Fruit fly (Drosophila melanogaster): ENCODE measurements around the gene FER.

Gene FER

DNA sequence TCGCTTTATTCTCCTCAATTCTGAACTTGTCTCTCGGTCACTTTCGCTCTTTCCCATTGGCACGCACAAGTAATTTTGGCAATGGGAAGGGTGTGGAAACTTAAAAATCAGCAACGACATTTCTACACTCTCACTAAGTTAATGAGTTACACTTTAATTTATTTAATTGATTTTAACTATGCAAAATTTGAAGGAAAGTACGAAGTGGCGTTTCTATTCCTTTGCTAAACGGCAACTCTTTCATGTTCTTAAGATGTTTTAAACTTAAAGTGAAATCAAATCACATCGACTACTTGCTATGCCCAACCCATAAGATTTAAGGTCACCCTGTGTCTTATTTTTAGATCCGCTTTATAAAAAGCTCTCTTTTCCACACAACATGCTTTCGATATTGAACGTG lies 23.9 kb downstream of the FER start (continued):
- TF ChIP-seq CG30431 (GFP tag; optimal IDR thresholded peaks at IDR 0.05) (no peak), Mes4 (GFP tag; optimal IDR thresholded peaks at IDR 0.05) (no peak), schlank (tag; optimal IDR thresholded peaks at IDR 0.05) (no peak), gt (GFP tag; IDR thresholded peaks at IDR 0.05) (no peak), gem (tag; optimal IDR thresholded peaks at IDR 0.05) (peak; percentile 75), dm (GFP tag; optimal IDR thresholded peaks at IDR 0.05) (no peak), CG14965 (GFP tag; optimal IDR thresholded peaks at IDR 0.05; ENCODE audit: borderline replicate concordance) (no peak), nau (GFP tag; optimal IDR thresholded peaks at IDR 0.05) (no peak), jing (GFP tag; optimal IDR thresholded peaks at IDR 0.05) (no peak), CG5245 (GFP tag; optimal IDR thresholded peaks at IDR 0.05) (peak; percentile 0), ash1 (GFP tag; optimal IDR thresholded peaks at IDR 0.05) (no peak), dmrt99B (tag; optimal IDR thresholded peaks at IDR 0.05) (peak; percentile 68), Opbp (GFP tag; IDR thresholded peaks at IDR 0.05; ENCODE audit: partially characterized antibody) (no peak), fu2 (GFP tag; optimal IDR thresholded peaks at IDR 0.05) (peak; percentile 19), Trl (optimal IDR thresholded peaks at IDR 0.05) (peak in 1 of 2 experiments; percentile 14), Trl (GFP tag; optimal IDR thresholded peaks at IDR 0.05) (no peak), CG32532 (GFP tag; IDR thresholded peaks at IDR 0.05) (peak; percentile 73), CG7963 (GFP tag; IDR thresholded peaks at IDR 0.05; ENCODE audit: partially characterized antibody) (no peak), CG2678 (tag; optimal IDR thresholded peaks at IDR 0.05) (peak; percentile 75), NC2α (GFP tag; optimal IDR thresholded peaks at IDR 0.05) (no peak), corto (GFP tag; optimal IDR thresholded peaks at IDR 0.05) (no peak), CG15479 (GFP tag; optimal IDR thresholded peaks at IDR 0.05) (no peak), HmgD (GFP tag; optimal IDR thresholded peaks at IDR 0.05) (no peak), CG8924 (tag; optimal IDR thresholded peaks at IDR 0.05) (peak; percentile 67), Meics (GFP tag; optimal IDR thresholded peaks at IDR 0.05) (peak; percentile 76), kah (GFP tag; optimal IDR thresholded peaks at IDR 0.05) (no peak), E2f2 (GFP tag; IDR thresholded peaks at IDR 0.05) (peak; percentile 47), Sry-δ (GFP tag; optimal IDR thresholded peaks at IDR 0.05) (no peak), cato (GFP tag; optimal IDR thresholded peaks at IDR 0.05; ENCODE audit: borderline replicate concordance) (no peak), Bdp1 (GFP tag; optimal IDR thresholded peaks at IDR 0.05) (no peak), trh (GFP tag; optimal IDR thresholded peaks at IDR 0.05) (no peak), CG7987 (GFP tag; optimal IDR thresholded peaks at IDR 0.05) (no peak), CG17359 (tag; optimal IDR thresholded peaks at IDR 0.05) (peak; percentile 67), vfl (GFP tag; optimal IDR thresholded peaks at IDR 0.05) (no peak), CG10274 (GFP tag; optimal IDR thresholded peaks at IDR 0.05) (no peak), cad (GFP tag; optimal IDR thresholded peaks at IDR 0.05) (no peak), Lpt (GFP tag; optimal IDR thresholded peaks at IDR 0.05) (no peak), gsb (GFP tag; IDR thresholded peaks at IDR 0.05) (no peak), tin (GFP tag; optimal IDR thresholded peaks at IDR 0.05) (peak; percentile 3), Adf1 (GFP tag; IDR thresholded peaks at IDR 0.05) (no peak), CG1024 (GFP tag; IDR thresholded peaks at IDR 0.05) (no peak), pan (optimal IDR thresholded peaks at IDR 0.05) (no peak), pan (GFP tag; optimal IDR thresholded peaks at IDR 0.05 in 1 of 2, IDR thresholded peaks at IDR 0.05 in 1 of 2) (peak in 1 of 2 experiments; percentile 76), CG17829 (tag; optimal IDR thresholded peaks at IDR 0.05) (peak; percentile 5), Sox100B (GFP tag; optimal IDR thresholded peaks at IDR 0.05) (peak; percentile 27), lab (GFP tag; optimal IDR thresholded peaks at IDR 0.05) (peak; percentile 73), grn (GFP tag; optimal IDR thresholded peaks at IDR 0.05) (no peak), ap (GFP tag; IDR thresholded peaks at IDR 0.05) (no peak), Max (GFP tag; optimal IDR thresholded peaks at IDR 0.05) (peak; percentile 11), Eip74EF (GFP tag; optimal IDR thresholded peaks at IDR 0.05) (no peak), mld (GFP tag; IDR thresholded peaks at IDR 0.05; ENCODE audit: partially characterized antibody) (no peak), CG17385 (GFP tag; optimal IDR thresholded peaks at IDR 0.05) (peak; percentile 51)

All from whole organism, embryonic.